Fruit fly (Drosophila melanogaster) whole organism, wandering third instar larva: ENCODE results near the gene PIG-C.

Source experiments
- Abd-B ChIP-seq: fragments of >200 bp; optimal IDR thresholded peaks from 2 replicates; lab custom pipeline; 2017; ENCODE audit warnings: missing biosample characterization, missing genetic modification characterization
- CG32264 ChIP-seq: fragments of 200-800 bp; sonication (Bioruptor generic); optimal IDR thresholded peaks from 2 replicates; lab custom pipeline; 2016; ENCODE audit warnings: missing biosample characterization, missing genetic modification characterization
- Dfd ChIP-seq: fragments of >200 bp; optimal IDR thresholded peaks from 2 replicates; lab custom pipeline; 2017; ENCODE audit warnings: missing biosample characterization, missing genetic modification characterization
- Mio ChIP-seq: sonication (Bioruptor generic); optimal IDR thresholded peaks from 2 replicates; lab custom pipeline; 2016; ENCODE audit warnings: missing biosample characterization, missing genetic modification characterization
- Myc ChIP-seq: fragments of >200 bp; optimal IDR thresholded peaks from 2 replicates; lab custom pipeline; 2017
- OdsH ChIP-seq: fragments of 200-800 bp; sonication (Bioruptor generic); optimal IDR thresholded peaks from 2 replicates; lab custom pipeline; 2016; ENCODE audit warnings: missing biosample characterization, mild to moderate bottlenecking, missing genetic modification characterization
- Sp1 ChIP-seq: fragments of 200-800 bp; sonication (Bioruptor generic); optimal IDR thresholded peaks from 3 replicates; lab custom pipeline; 2019; ENCODE audit warnings: missing biosample characterization, mild to moderate bottlenecking, missing genetic modification characterization, moderate library complexity
- ey ChIP-seq: fragments of 200-800 bp; sonication (Bioruptor generic); optimal IDR thresholded peaks from 2 replicates; lab custom pipeline; 2016; ENCODE audit warnings: missing biosample characterization, missing genetic modification characterization
- h ChIP-seq: fragments of 200-800 bp; sonication (Bioruptor generic); optimal IDR thresholded peaks from 3 replicates; lab custom pipeline; 2016; ENCODE audit warnings: missing biosample characterization, mild to moderate bottlenecking, missing genetic modification characterization
- lola ChIP-seq: fragments of >200 bp; optimal IDR thresholded peaks from 2 replicates; lab custom pipeline; 2017; ENCODE audit warnings: missing biosample characterization, missing genetic modification characterization
- pan ChIP-seq: fragments of >200 bp; optimal IDR thresholded peaks from 2 replicates; lab custom pipeline; 2017
- psq ChIP-seq: fragments of 200-800 bp; sonication (Bioruptor generic); optimal IDR thresholded peaks from 3 replicates; lab custom pipeline; 2017; ENCODE audit warnings: missing biosample characterization, mild to moderate bottlenecking, missing genetic modification characterization, moderate library complexity
- woc ChIP-seq: sonication (Bioruptor generic); optimal IDR thresholded peaks from 2 replicates; lab custom pipeline; 2016; ENCODE audit warnings: missing biosample characterization, mild to moderate bottlenecking, missing genetic modification characterization

DNA sequence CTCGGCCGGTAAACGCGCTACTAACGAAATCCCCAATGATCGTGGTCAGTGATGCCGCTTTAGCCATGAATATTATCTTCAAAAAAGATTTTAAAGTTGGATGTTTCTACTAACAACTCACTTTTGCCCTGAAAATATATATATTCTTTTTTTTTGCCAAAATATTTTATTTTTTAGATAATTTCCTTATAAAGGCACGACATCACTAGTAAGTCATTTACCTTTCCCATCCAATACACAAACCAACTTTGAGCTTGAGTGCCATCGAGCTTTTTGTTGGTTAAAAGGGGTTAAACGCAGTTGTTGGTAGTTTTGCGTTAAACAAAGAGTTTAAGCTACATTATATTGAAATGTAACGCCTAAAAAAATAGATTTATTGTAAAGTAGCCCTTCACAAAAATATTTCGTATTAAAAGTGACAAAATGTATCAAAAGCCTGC lies 15.9 kb downstream of the PIG-C start, which contains the start of gene CG14968:
- peak; percentile 98 for TF ChIP-seq OdsH (GFP tag; lab: Kevin White, UChicago)
- peak; percentile 98 for TF ChIP-seq Sp1 (GFP tag; lab: Kevin White, UChicago)
- peak; percentile 93 for TF ChIP-seq Myc
- TF ChIP-seq pan (lab: Kevin White, UChicago) = no peak
- TF ChIP-seq woc (GFP tag; lab: Kevin White, UChicago) = peak; percentile 78
- TF ChIP-seq ey (GFP tag; lab: Kevin White, UChicago) = peak; percentile 91
- TF ChIP-seq Mio (GFP tag; lab: Kevin White, UChicago) = peak; percentile 26
- TF ChIP-seq h (GFP tag; lab: Kevin White, UChicago) = peak; percentile 99
- TF ChIP-seq Dfd = no peak
- TF ChIP-seq Abd-B (GFP tag; lab: Kevin White, UChicago) = no peak
- TF ChIP-seq lola (GFP tag; lab: Kevin White, UChicago) = no peak
- peak; percentile 94 for TF ChIP-seq psq
- TF ChIP-seq CG32264 (GFP tag; lab: Kevin White, UChicago) = peak; percentile 90
